Worm (Caenorhabditis elegans) whole organism, young adult: ENCODE data around the gene F42F12.3.
A peak's percentile ranks its signal among the peaks of the same experiment; 100 is the strongest.

Experiments
- B0261.1 ChIP-seq: sonication (generic microtip); optimal IDR thresholded peaks from 2 replicates; lab custom pipeline; 2016; ENCODE audit warnings: mild to moderate bottlenecking, missing genetic modification characterization, moderate library complexity, missing compliant biosample characterization
- C06A6.2 ChIP-seq: fragments of 200-800 bp; sonication (Bioruptor generic); conservative IDR thresholded peaks from 2 replicates; pipeline ENCODE4 v1.3.6; 2022; ENCODE audit warnings: missing genetic modification characterization, missing compliant biosample characterization
- C17E4.6 ChIP-seq: fragments of 200-800 bp; sonication (Bioruptor generic); IDR thresholded peaks from 2 replicates; pipeline ENCODE4 v1.3.6; 2022; ENCODE audit warnings: missing genetic modification reagents, missing genetic modification characterization, missing compliant biosample characterization
- D2030.7 ChIP-seq: fragments of 200-800 bp; sonication (Bioruptor generic); IDR thresholded peaks from 2 replicates; pipeline ENCODE4 v1.3.6; 2022; ENCODE audit warnings: missing genetic modification reagents, missing genetic modification characterization, missing compliant biosample characterization
- F10E7.11 ChIP-seq: sonication (generic microtip); optimal IDR thresholded peaks from 2 replicates; lab custom pipeline; 2017; ENCODE audit warnings: mild to moderate bottlenecking, missing genetic modification characterization, moderate library complexity, missing compliant biosample characterization
- F22D6.2 ChIP-seq: sonication (generic microtip); optimal IDR thresholded peaks from 2 replicates; lab custom pipeline; 2016; ENCODE audit warnings: mild to moderate bottlenecking, missing genetic modification characterization, missing compliant biosample characterization
- F23B12.7 ChIP-seq: sonication (generic microtip); optimal IDR thresholded peaks from 2 replicates; lab custom pipeline; 2017; ENCODE audit warnings: missing genetic modification characterization, mild to moderate bottlenecking, missing compliant biosample characterization, antibody characterized with exemption, moderate library complexity; ENCODE audit not compliant: insufficient read depth
- F57A8.1 ChIP-seq: fragments of 200-800 bp; sonication (Bioruptor generic); optimal IDR thresholded peaks from 2 replicates; lab custom pipeline; 2018; ENCODE audit warnings: mild to moderate bottlenecking, missing genetic modification characterization, moderate library complexity, missing compliant biosample characterization
- F57C9.4 ChIP-seq: sonication (generic microtip); optimal IDR thresholded peaks from 2 replicates; lab custom pipeline; 2017; ENCODE audit warnings: mild to moderate bottlenecking, missing genetic modification characterization, missing compliant biosample characterization
- T26A5.8 ChIP-seq: sonication (generic microtip); optimal IDR thresholded peaks from 2 replicates; lab custom pipeline; 2016; ENCODE audit warnings: missing genetic modification characterization, missing compliant biosample characterization
- Y53G8AR.9 ChIP-seq: fragments of 200-800 bp; sonication (Bioruptor generic); conservative IDR thresholded peaks from 2 replicates; pipeline ENCODE4 v1.3.6; 2022; ENCODE audit warnings: missing genetic modification reagents, missing genetic modification characterization, missing compliant biosample characterization
- Y56A3A.18 ChIP-seq: fragments of 200-800 bp; sonication (Bioruptor generic); IDR thresholded peaks from 2 replicates; pipeline ENCODE4 v1.3.6; 2022; ENCODE audit warnings: missing genetic modification reagents, missing genetic modification characterization, missing compliant biosample characterization
- ZK185.1 ChIP-seq: sonication (generic microtip); optimal IDR thresholded peaks from 2 replicates; lab custom pipeline; 2016; ENCODE audit warnings: mild to moderate bottlenecking, missing genetic modification characterization, missing compliant biosample characterization; ENCODE audit not compliant: poor library complexity, severe bottlenecking
- akir-1 ChIP-seq: fragments of 200-800 bp; sonication (Bioruptor generic); optimal IDR thresholded peaks from 2 replicates; lab custom pipeline; 2018; ENCODE audit warnings: mild to moderate bottlenecking, missing genetic modification characterization, moderate library complexity, missing compliant biosample characterization
- attf-5 ChIP-seq: fragments of 200-800 bp; sonication (Bioruptor generic); optimal IDR thresholded peaks from 2 replicates; lab custom pipeline; 2018; ENCODE audit warnings: mild to moderate bottlenecking, missing genetic modification characterization, missing compliant biosample characterization
- attf-6 ChIP-seq: fragments of 200-800 bp; sonication (Bioruptor generic); IDR thresholded peaks from 2 replicates; pipeline ENCODE4 v1.3.6; 2022; ENCODE audit warnings: missing genetic modification reagents, missing genetic modification characterization, missing compliant biosample characterization
- ceh-27 ChIP-seq: fragments of 200-800 bp; sonication (Bioruptor generic); optimal IDR thresholded peaks from 2 replicates; lab custom pipeline; 2018; ENCODE audit warnings: mild to moderate bottlenecking, missing genetic modification characterization, moderate library complexity, missing compliant biosample characterization
- ceh-40 ChIP-seq: fragments of 200-800 bp; sonication (Bioruptor generic); IDR thresholded peaks from 2 replicates; pipeline ENCODE4 v1.3.6; 2022; ENCODE audit warnings: missing genetic modification characterization, missing compliant biosample characterization
- ceh-58 ChIP-seq: fragments of 200-800 bp; sonication (Bioruptor generic); IDR thresholded peaks from 2 replicates; pipeline ENCODE4 v1.3.6; 2022; ENCODE audit warnings: missing genetic modification characterization, missing compliant biosample characterization
- dpl-1 ChIP-seq: fragments of 150-350 bp; optimal IDR thresholded peaks from 2 replicates; lab custom pipeline; 2014; ENCODE audit warnings: missing biosample characterization, missing genetic modification reagents, missing genetic modification characterization
- egl-44 ChIP-seq: fragments of 200-800 bp; sonication (Bioruptor generic); IDR thresholded peaks from 2 replicates; pipeline ENCODE4 v1.3.6; 2022; ENCODE audit warnings: missing genetic modification reagents, missing genetic modification characterization, missing compliant biosample characterization
- ekl-4 ChIP-seq: fragments of 200-800 bp; sonication (Bioruptor generic); IDR thresholded peaks from 2 replicates; pipeline ENCODE4 v1.3.6; 2022; ENCODE audit warnings: missing genetic modification reagents, missing genetic modification characterization, missing compliant biosample characterization
- gei-17 ChIP-seq: fragments of 200-800 bp; sonication (Bioruptor generic); optimal IDR thresholded peaks from 2 replicates; lab custom pipeline; 2018; ENCODE audit warnings: mild to moderate bottlenecking, missing genetic modification characterization, missing compliant biosample characterization
- hlh-12 ChIP-seq: sonication (generic microtip); optimal IDR thresholded peaks from 2 replicates; lab custom pipeline; 2016; ENCODE audit warnings: missing genetic modification characterization, missing compliant biosample characterization
- hmg-1.2 ChIP-seq: fragments of 200-800 bp; sonication (Bioruptor generic); IDR thresholded peaks from 2 replicates; pipeline ENCODE4 v1.3.6; 2022; ENCODE audit warnings: missing genetic modification reagents, missing genetic modification characterization, missing compliant biosample characterization
- hmg-20 ChIP-seq: fragments of 200-800 bp; sonication (Bioruptor generic); IDR thresholded peaks from 2 replicates; pipeline ENCODE4 v1.3.6; 2022; ENCODE audit warnings: missing genetic modification reagents, missing genetic modification characterization, missing compliant biosample characterization
- hsf-1 ChIP-seq: fragments of 200-800 bp; sonication (Bioruptor generic); IDR thresholded peaks from 2 replicates; pipeline ENCODE4 v1.3.6; 2022; ENCODE audit warnings: missing genetic modification reagents, missing genetic modification characterization, missing compliant biosample characterization
- let-607 ChIP-seq, 2 experiments: fragments of 200-800 bp in 1 of 2; sonication (Bioruptor generic) in 1 of 2; sonication (generic microtip) in 1 of 2; optimal IDR thresholded peaks; 2 replicates each; lab custom pipeline; 2016 to 2018; ENCODE audit warnings: mild to moderate bottlenecking in 2 of 2, missing compliant biosample characterization in 2 of 2, missing genetic modification characterization in 2 of 2, moderate library complexity in 2 of 2, missing genotype in 1 of 2
- lin-26 ChIP-seq: fragments of 200-800 bp; sonication (Bioruptor generic); IDR thresholded peaks from 2 replicates; pipeline ENCODE4 v1.3.6; 2022; ENCODE audit warnings: missing genetic modification reagents, missing genetic modification characterization, missing compliant biosample characterization
- lsl-1 ChIP-seq: fragments of 200-800 bp; sonication (Bioruptor generic); optimal IDR thresholded peaks from 2 replicates; lab custom pipeline; 2018; ENCODE audit warnings: mild to moderate bottlenecking, missing genetic modification characterization, moderate library complexity, missing compliant biosample characterization
- lsy-27 ChIP-seq: sonication (generic microtip); optimal IDR thresholded peaks from 2 replicates; lab custom pipeline; 2017; ENCODE audit warnings: missing genetic modification characterization, mild to moderate bottlenecking, missing compliant biosample characterization, antibody characterized with exemption, missing genotype, borderline replicate concordance; ENCODE audit not compliant: insufficient read depth
- madf-8 ChIP-seq: fragments of 200-800 bp; sonication (Bioruptor generic); conservative IDR thresholded peaks from 2 replicates; pipeline ENCODE4 v1.3.6; 2022; ENCODE audit warnings: missing genetic modification reagents, missing genetic modification characterization, missing compliant biosample characterization
- mel-28 ChIP-seq: sonication (generic microtip); optimal IDR thresholded peaks from 2 replicates; lab custom pipeline; 2016; ENCODE audit warnings: borderline replicate concordance, mild to moderate bottlenecking, missing genetic modification characterization, missing compliant biosample characterization
- mxl-1 ChIP-seq: sonication (generic microtip); optimal IDR thresholded peaks from 2 replicates; lab custom pipeline; 2016; ENCODE audit warnings: missing genetic modification characterization, missing compliant biosample characterization
- nfya-1 ChIP-seq: sonication (generic microtip); optimal IDR thresholded peaks from 2 replicates; lab custom pipeline; 2017; ENCODE audit warnings: antibody characterized with exemption, missing compliant biosample characterization, missing genetic modification characterization, borderline replicate concordance; ENCODE audit not compliant: insufficient read depth
- nfyb-1 ChIP-seq: fragments of 200-800 bp; sonication (Bioruptor generic); IDR thresholded peaks from 2 replicates; pipeline ENCODE4 v1.3.6; 2022; ENCODE audit warnings: missing genetic modification reagents, missing genetic modification characterization, missing compliant biosample characterization
- nhr-27 ChIP-seq: fragments of 200-800 bp; sonication (Bioruptor generic); optimal IDR thresholded peaks from 2 replicates; lab custom pipeline; 2018; ENCODE audit warnings: mild to moderate bottlenecking, missing genetic modification characterization, moderate library complexity, missing compliant biosample characterization
- pha-4 ChIP-seq: fragments of 150-350 bp; sonication (generic microtip); optimal IDR thresholded peaks from 2 replicates; lab custom pipeline; 2014; ENCODE audit warnings: missing biosample characterization, missing genetic modification reagents, missing genetic modification characterization
- rcor-1 ChIP-seq: fragments of 200-800 bp; sonication (Bioruptor generic); IDR thresholded peaks from 2 replicates; pipeline ENCODE4 v1.3.6; 2022; ENCODE audit warnings: missing genetic modification reagents, missing genetic modification characterization, missing compliant biosample characterization
- rec-8 ChIP-seq, 2 experiments: sonication (generic microtip); optimal IDR thresholded peaks; 2 replicates each; lab custom pipeline; 2016; ENCODE audit warnings: mild to moderate bottlenecking in 2 of 2, missing genetic modification characterization in 2 of 2, missing genetic modification reagents in 2 of 2, missing genotype in 2 of 2, missing biosample characterization in 1 of 2, missing compliant biosample characterization in 1 of 2, moderate library complexity in 1 of 2
- snpc-3.4 ChIP-seq: sonication (generic microtip); optimal IDR thresholded peaks from 2 replicates; lab custom pipeline; 2017; ENCODE audit warnings: missing genetic modification characterization, mild to moderate bottlenecking, missing compliant biosample characterization, antibody characterized with exemption, moderate library complexity, missing genotype, missing genetic modification reagents
- somi-1 ChIP-seq: fragments of 200-800 bp; sonication (Bioruptor generic); optimal IDR thresholded peaks from 2 replicates; lab custom pipeline; 2018; ENCODE audit warnings: mild to moderate bottlenecking, missing genetic modification characterization, missing compliant biosample characterization
- tbp1 ChIP-seq: fragments of 200-800 bp; sonication (Bioruptor generic); optimal IDR thresholded peaks from 2 replicates; lab custom pipeline; 2018; ENCODE audit warnings: mild to moderate bottlenecking, missing genetic modification characterization, missing compliant biosample characterization
- tbx-9 ChIP-seq: sonication (generic microtip); optimal IDR thresholded peaks from 2 replicates; lab custom pipeline; 2016; ENCODE audit warnings: borderline replicate concordance, missing genetic modification characterization, inconsistent platforms, missing compliant biosample characterization
- unc-130 ChIP-seq: sonication (generic microtip); optimal IDR thresholded peaks from 2 replicates; lab custom pipeline; 2016; ENCODE audit warnings: missing genetic modification reagents, missing genetic modification characterization, missing compliant biosample characterization
- ztf-28 ChIP-seq: fragments of 200-800 bp; sonication (Bioruptor generic); IDR thresholded peaks from 2 replicates; pipeline ENCODE4 v1.3.6; 2022; ENCODE audit warnings: missing genetic modification reagents, missing genetic modification characterization, missing compliant biosample characterization
- ztf-6 ChIP-seq: fragments of 200-800 bp; sonication (Bioruptor generic); IDR thresholded peaks from 2 replicates; pipeline ENCODE4 v1.3.6; 2022; ENCODE audit warnings: missing genetic modification reagents, missing genetic modification characterization, missing compliant biosample characterization

F42F12.3 gene

DNA sequence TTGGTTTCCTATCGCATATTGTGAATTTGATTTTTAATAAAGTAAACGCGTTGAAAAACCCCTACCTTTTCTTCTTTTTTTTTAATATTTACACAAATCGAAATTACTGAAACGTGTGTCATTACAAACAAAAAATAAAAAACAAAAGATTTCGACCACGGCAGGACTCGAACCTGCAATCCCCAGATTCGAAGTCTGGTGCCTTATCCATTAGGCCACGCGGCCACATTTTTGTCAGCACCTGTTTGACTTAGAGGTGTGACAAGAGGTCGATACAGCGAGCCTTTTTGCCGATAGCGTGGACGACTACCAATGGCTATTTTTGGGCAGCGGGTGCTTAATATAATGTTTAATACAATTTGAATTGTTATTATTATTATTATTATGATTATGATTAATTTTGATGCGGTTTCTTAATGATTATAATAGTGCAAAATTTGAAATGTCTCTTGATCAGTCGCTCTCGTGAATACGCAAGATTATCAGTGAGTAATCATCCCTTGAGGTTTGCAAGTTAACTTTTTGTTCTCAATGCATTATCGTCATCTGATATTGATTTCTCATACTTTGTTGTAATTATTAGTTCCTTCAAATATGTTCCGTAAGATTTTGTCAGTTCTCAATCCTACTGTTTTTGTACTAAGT is 12.4 kb upstream of the F42F12.3 start, which contains the start of gene srd-44 (continued):
- TF ChIP-seq snpc-3.4 (tag; lab: Kevin White, UChicago), result peak; percentile 40
- TF ChIP-seq nfyb-1 (GFP tag; lab: Robert Waterston, UW), result 0 out of 2 replicates have a peak, but pooled peaks have one; percentile 45
- no peak for TF ChIP-seq attf-6
- no peak; the same call in 1 of the 2 replicates for TF ChIP-seq D2030.7
- TF ChIP-seq C06A6.2 (GFP tag; lab: Robert Waterston, UW), result no peak
- TF ChIP-seq mxl-1 (tag; lab: Kevin White, UChicago), result peak; percentile 48
- no peak for TF ChIP-seq T26A5.8
- no peak for TF ChIP-seq hmg-1.2 (GFP tag; lab: Robert Waterston, UW)
- TF ChIP-seq gei-17 (GFP tag; lab: Kevin White, UChicago), result no peak
- peak; percentile 95 for TF ChIP-seq tbp1 (GFP tag; lab: Kevin White, UChicago)
- no peak for TF ChIP-seq Y53G8AR.9
- TF ChIP-seq ceh-40 (GFP tag; lab: Robert Waterston, UW), result peak; percentile 72; the same call in 1 of the 2 replicates
- TF ChIP-seq tbx-9, result no peak
- no peak for TF ChIP-seq C17E4.6 (GFP tag; lab: Robert Waterston, UW)
- no peak for TF ChIP-seq nhr-27 (tag; lab: Kevin White, UChicago)
- TF ChIP-seq attf-5, result no peak
- no peak for TF ChIP-seq F57C9.4 (tag; lab: Kevin White, UChicago)
- no peak for TF ChIP-seq ceh-27 (GFP tag; lab: Kevin White, UChicago)
- no peak for TF ChIP-seq pha-4 (tag; lab: Kevin White, UChicago)
- peak; percentile 83 for TF ChIP-seq ZK185.1 (tag; lab: Kevin White, UChicago)
- 0 out of 2 replicates have a peak, but pooled peaks have one; percentile 22 for TF ChIP-seq ztf-6
- TF ChIP-seq F10E7.11 (tag; lab: Kevin White, UChicago), result no peak
- no peak for TF ChIP-seq nfya-1 (tag; lab: Kevin White, UChicago)
- TF ChIP-seq F57A8.1, result no peak
- TF ChIP-seq egl-44 (GFP tag; lab: Robert Waterston, UW), result no peak
- peak; percentile 18 for TF ChIP-seq unc-130 (GFP tag; lab: Kevin White, UChicago)
- TF ChIP-seq let-607 (tag; optimal IDR thresholded peaks at IDR 0.05; lab: Kevin White, UChicago), result no peak
- TF ChIP-seq hlh-12 (tag; lab: Kevin White, UChicago), result no peak
- TF ChIP-seq mel-28, result no peak
- TF ChIP-seq somi-1, result no peak
- no peak for TF ChIP-seq Y56A3A.18 (GFP tag; lab: Robert Waterston, UW)
- TF ChIP-seq ekl-4 (GFP tag; lab: Robert Waterston, UW), result no peak
- peak; percentile 42 to 56 for TF ChIP-seq rec-8 (tag; optimal IDR thresholded peaks at IDR 0.05; lab: Kevin White, UChicago)
- TF ChIP-seq madf-8 (GFP tag; lab: Robert Waterston, UW), result no peak
- peak; percentile 86 for TF ChIP-seq lin-26 (GFP tag; lab: Robert Waterston, UW)
- peak; percentile 62; the same call in 1 of the 2 replicates for TF ChIP-seq rcor-1 (GFP tag; lab: Robert Waterston, UW)
- TF ChIP-seq lsl-1 (GFP tag; lab: Kevin White, UChicago), result no peak
- TF ChIP-seq hmg-20 (GFP tag; lab: Robert Waterston, UW), result peak; percentile 60; the same call in 1 of the 2 replicates
- TF ChIP-seq ztf-28 (GFP tag; lab: Robert Waterston, UW), result no peak
- no peak for TF ChIP-seq dpl-1 (GFP tag; lab: Kevin White, UChicago)
- no peak for TF ChIP-seq ceh-58 (GFP tag; lab: Robert Waterston, UW)
- TF ChIP-seq akir-1 (GFP tag; lab: Kevin White, UChicago), result no peak
- TF ChIP-seq hsf-1 (GFP tag; lab: Robert Waterston, UW), result no peak
- no peak for TF ChIP-seq lsy-27 (tag; lab: Kevin White, UChicago)
- TF ChIP-seq B0261.1 (tag; lab: Kevin White, UChicago), result peak; percentile 93
- no peak for TF ChIP-seq F23B12.7 (tag; lab: Kevin White, UChicago)
- TF ChIP-seq F22D6.2 (tag; lab: Kevin White, UChicago), result no peak
